Worm (Caenorhabditis elegans) whole organism, young adult: ENCODE data around the gene C18D4.4.

ENCODE experiments used
- F23B12.7 ChIP-seq: sonication (generic microtip); optimal IDR thresholded peaks from 2 replicates; lab custom pipeline; 2017; ENCODE audit warnings: missing genetic modification characterization, mild to moderate bottlenecking, missing compliant biosample characterization, antibody characterized with exemption, moderate library complexity; ENCODE audit not compliant: insufficient read depth
- F39B2.1 ChIP-seq: fragments of 200-800 bp; sonication (Bioruptor generic); IDR thresholded peaks from 2 replicates; pipeline ENCODE4 v1.3.6; 2022; ENCODE audit warnings: missing genetic modification reagents, missing genetic modification characterization, missing compliant biosample characterization
- Y95B8A.8 ChIP-seq: fragments of 200-800 bp; sonication (Bioruptor generic); IDR thresholded peaks from 2 replicates; pipeline ENCODE4 v1.3.6; 2022; ENCODE audit warnings: missing genetic modification reagents, missing genetic modification characterization, missing compliant biosample characterization
- athp-1 ChIP-seq: sonication (generic microtip); optimal IDR thresholded peaks from 2 replicates; lab custom pipeline; 2017; ENCODE audit warnings: mild to moderate bottlenecking, missing genetic modification characterization, missing compliant biosample characterization
- attf-3 ChIP-seq: fragments of 200-800 bp; sonication (Bioruptor generic); conservative IDR thresholded peaks from 2 replicates; pipeline ENCODE4 v1.3.6; 2022; ENCODE audit warnings: missing genetic modification reagents, missing genetic modification characterization, missing compliant biosample characterization
- attf-5 ChIP-seq: fragments of 200-800 bp; sonication (Bioruptor generic); optimal IDR thresholded peaks from 2 replicates; lab custom pipeline; 2018; ENCODE audit warnings: mild to moderate bottlenecking, missing genetic modification characterization, missing compliant biosample characterization
- bed-2 ChIP-seq: fragments of 200-800 bp; sonication (Bioruptor generic); IDR thresholded peaks from 2 replicates; pipeline ENCODE4 v1.3.6; 2022; ENCODE audit warnings: missing genetic modification reagents, missing genetic modification characterization, missing compliant biosample characterization
- ccch-3 ChIP-seq: fragments of 200-800 bp; sonication (Bioruptor generic); optimal IDR thresholded peaks from 2 replicates; lab custom pipeline; 2018; ENCODE audit warnings: mild to moderate bottlenecking, missing genetic modification characterization, missing compliant biosample characterization
- ceh-40 ChIP-seq: fragments of 200-800 bp; sonication (Bioruptor generic); IDR thresholded peaks from 2 replicates; pipeline ENCODE4 v1.3.6; 2022; ENCODE audit warnings: missing genetic modification characterization, missing compliant biosample characterization
- ceh-79 ChIP-seq: sonication (generic microtip); optimal IDR thresholded peaks from 2 replicates; lab custom pipeline; 2017; ENCODE audit warnings: mild to moderate bottlenecking, missing genetic modification characterization, missing compliant biosample characterization
- dpl-1 ChIP-seq: fragments of 150-350 bp; optimal IDR thresholded peaks from 2 replicates; lab custom pipeline; 2014; ENCODE audit warnings: missing biosample characterization, missing genetic modification reagents, missing genetic modification characterization
- egl-44 ChIP-seq: fragments of 200-800 bp; sonication (Bioruptor generic); IDR thresholded peaks from 2 replicates; pipeline ENCODE4 v1.3.6; 2022; ENCODE audit warnings: missing genetic modification reagents, missing genetic modification characterization, missing compliant biosample characterization
- ekl-4 ChIP-seq: fragments of 200-800 bp; sonication (Bioruptor generic); IDR thresholded peaks from 2 replicates; pipeline ENCODE4 v1.3.6; 2022; ENCODE audit warnings: missing genetic modification reagents, missing genetic modification characterization, missing compliant biosample characterization
- ets-4 ChIP-seq: fragments of 200-800 bp; sonication (Bioruptor generic); optimal IDR thresholded peaks from 2 replicates; lab custom pipeline; 2018; ENCODE audit warnings: mild to moderate bottlenecking, missing genetic modification characterization, missing compliant biosample characterization
- fkh-3 ChIP-seq: sonication (generic microtip); optimal IDR thresholded peaks from 2 replicates; lab custom pipeline; 2016; ENCODE audit warnings: mild to moderate bottlenecking, missing genetic modification characterization, missing compliant biosample characterization
- him-1 ChIP-seq: sonication (generic microtip); optimal IDR thresholded peaks from 2 replicates; lab custom pipeline; 2016; ENCODE audit warnings: missing genotype, missing genetic modification reagents, missing genetic modification characterization, missing compliant biosample characterization
- hlh-12 ChIP-seq: sonication (generic microtip); optimal IDR thresholded peaks from 2 replicates; lab custom pipeline; 2016; ENCODE audit warnings: missing genetic modification characterization, missing compliant biosample characterization
- hmg-1.2 ChIP-seq: fragments of 200-800 bp; sonication (Bioruptor generic); IDR thresholded peaks from 2 replicates; pipeline ENCODE4 v1.3.6; 2022; ENCODE audit warnings: missing genetic modification reagents, missing genetic modification characterization, missing compliant biosample characterization
- hmg-20 ChIP-seq: fragments of 200-800 bp; sonication (Bioruptor generic); IDR thresholded peaks from 2 replicates; pipeline ENCODE4 v1.3.6; 2022; ENCODE audit warnings: missing genetic modification reagents, missing genetic modification characterization, missing compliant biosample characterization
- lag-1 ChIP-seq: fragments of 200-800 bp; sonication (Bioruptor generic); IDR thresholded peaks from 2 replicates; pipeline ENCODE4 v1.3.6; 2022; ENCODE audit warnings: missing genetic modification reagents, missing genetic modification characterization, missing compliant biosample characterization
- lin-35 ChIP-seq, 3 experiments: fragments of 150-350 bp in 2 of 3; sonication (generic microtip) in 1 of 3; optimal IDR thresholded peaks; 2 replicates each; lab custom pipeline; 2014 to 2018; ENCODE audit warnings: missing biosample characterization in 3 of 3, missing genetic modification characterization in 3 of 3, missing genetic modification reagents in 3 of 3
- nhr-120 ChIP-seq: fragments of 200-800 bp; sonication (Bioruptor generic); IDR thresholded peaks from 2 replicates; pipeline ENCODE4 v1.3.6; 2022; ENCODE audit warnings: missing genetic modification characterization, missing compliant biosample characterization
- nhr-27 ChIP-seq: fragments of 200-800 bp; sonication (Bioruptor generic); optimal IDR thresholded peaks from 2 replicates; lab custom pipeline; 2018; ENCODE audit warnings: mild to moderate bottlenecking, missing genetic modification characterization, moderate library complexity, missing compliant biosample characterization
- nhr-90 ChIP-seq: sonication (generic microtip); optimal IDR thresholded peaks from 2 replicates; lab custom pipeline; 2016; ENCODE audit warnings: missing genotype, mild to moderate bottlenecking, missing genetic modification characterization, missing compliant biosample characterization
- pha-4 ChIP-seq: fragments of 150-350 bp; sonication (generic microtip); optimal IDR thresholded peaks from 2 replicates; lab custom pipeline; 2014; ENCODE audit warnings: missing biosample characterization, missing genetic modification reagents, missing genetic modification characterization
- sdz-38 ChIP-seq: sonication (generic microtip); optimal IDR thresholded peaks from 2 replicates; lab custom pipeline; 2016; ENCODE audit warnings: missing genotype, missing genetic modification characterization, missing compliant biosample characterization
- sea-2 ChIP-seq: fragments of 200-800 bp; sonication (Bioruptor generic); IDR thresholded peaks from 2 replicates; pipeline ENCODE4 v1.3.6; 2022; ENCODE audit warnings: missing genetic modification characterization, missing compliant biosample characterization
- snpc-1.1 ChIP-seq: sonication (generic microtip); optimal IDR thresholded peaks from 2 replicates; lab custom pipeline; 2017; ENCODE audit warnings: missing genetic modification characterization, mild to moderate bottlenecking, missing compliant biosample characterization, antibody characterized with exemption, moderate library complexity, missing genotype, missing genetic modification reagents; ENCODE audit not compliant: insufficient read depth
- snpc-4 ChIP-seq, 5 experiments: fragments of 150-350 bp in 1 of 5; sonication (generic microtip) in 4 of 5; optimal IDR thresholded peaks; 2 replicates each; lab custom pipeline; 2014 to 2018; ENCODE audit warnings: missing genetic modification characterization in 5 of 5, missing biosample characterization in 3 of 5, antibody characterized with exemption in 2 of 5, mild to moderate bottlenecking in 2 of 5, missing compliant biosample characterization in 2 of 5, missing genotype in 2 of 5, moderate library complexity in 2 of 5, missing genetic modification reagents in 1 of 5
- sptf-2 ChIP-seq: fragments of 200-800 bp; sonication (Bioruptor generic); optimal IDR thresholded peaks from 2 replicates; lab custom pipeline; 2018; ENCODE audit warnings: mild to moderate bottlenecking, missing genetic modification characterization, missing compliant biosample characterization
- tbx-9 ChIP-seq: sonication (generic microtip); optimal IDR thresholded peaks from 2 replicates; lab custom pipeline; 2016; ENCODE audit warnings: borderline replicate concordance, missing genetic modification characterization, inconsistent platforms, missing compliant biosample characterization
- ztf-25 ChIP-seq: fragments of 200-800 bp; sonication (Bioruptor generic); IDR thresholded peaks from 2 replicates; pipeline ENCODE4 v1.3.6; 2022; ENCODE audit warnings: missing genetic modification reagents, missing genetic modification characterization, missing compliant biosample characterization
- ztf-28 ChIP-seq: fragments of 200-800 bp; sonication (Bioruptor generic); IDR thresholded peaks from 2 replicates; pipeline ENCODE4 v1.3.6; 2022; ENCODE audit warnings: missing genetic modification reagents, missing genetic modification characterization, missing compliant biosample characterization
- ztf-6 ChIP-seq: fragments of 200-800 bp; sonication (Bioruptor generic); IDR thresholded peaks from 2 replicates; pipeline ENCODE4 v1.3.6; 2022; ENCODE audit warnings: missing genetic modification reagents, missing genetic modification characterization, missing compliant biosample characterization

Gene C18D4.4

ce11 chrV:17540295-17540694 is 9.0 kb upstream of the C18D4.4 start, which contains the start of gene srz-25:
Gene srz-25 (plus strand): TSS chrV:17540595.
- TF ChIP-seq sptf-2 (GFP tag; lab: Kevin White, UChicago) (no peak), nhr-27 (tag; lab: Kevin White, UChicago) (no peak), sea-2 (no peak), ekl-4 (GFP tag; lab: Robert Waterston, UW) (no peak), F39B2.1 (GFP tag; lab: Robert Waterston, UW) (no peak), snpc-4 (GFP tag; optimal IDR thresholded peaks at IDR 0.05; lab: Kevin White, UChicago) (no peak), snpc-4 (tag; optimal IDR thresholded peaks at IDR 0.05; lab: Kevin White, UChicago) (no peak), ceh-79 (tag; lab: Kevin White, UChicago) (no peak), bed-2 (GFP tag; lab: Robert Waterston, UW) (no peak), pha-4 (tag; lab: Kevin White, UChicago) (no peak), nhr-90 (tag; lab: Kevin White, UChicago) (no peak), F23B12.7 (tag; lab: Kevin White, UChicago) (no peak), fkh-3 (tag; lab: Kevin White, UChicago) (no peak), sdz-38 (tag; lab: Kevin White, UChicago) (no peak), hlh-12 (tag; lab: Kevin White, UChicago) (no peak), Y95B8A.8 (GFP tag; lab: Robert Waterston, UW) (no peak), ztf-25 (GFP tag; lab: Robert Waterston, UW) (no peak)

ce11 chrV:17539289-17539688 is 8.0 kb upstream of the C18D4.4 start:
- no peak for TF ChIP-seq snpc-1.1
- TF ChIP-seq ets-4 (GFP tag; lab: Kevin White, UChicago) = no peak
- no peak for TF ChIP-seq ztf-28
- no peak for TF ChIP-seq ztf-25 (GFP tag; lab: Robert Waterston, UW)
- TF ChIP-seq athp-1 (tag; lab: Kevin White, UChicago) = no peak
- TF ChIP-seq ccch-3 (GFP tag; lab: Kevin White, UChicago) = no peak
- no peak for TF ChIP-seq nhr-120 (GFP tag; lab: Robert Waterston, UW)
- TF ChIP-seq egl-44 = no peak
- no peak for TF ChIP-seq him-1 (tag; lab: Kevin White, UChicago)
- TF ChIP-seq dpl-1 (GFP tag; lab: Kevin White, UChicago) = no peak
- TF ChIP-seq fkh-3 (tag; lab: Kevin White, UChicago) = no peak
- TF ChIP-seq ceh-40 = no peak
- TF ChIP-seq tbx-9 = no peak
- no peak for TF ChIP-seq lag-1 (GFP tag; lab: Robert Waterston, UW)

- TF ChIP-seq attf-3 (GFP tag; lab: Robert Waterston, UW) (peak; percentile 79), hmg-1.2 (peak; percentile 91), hmg-20 (GFP tag; lab: Robert Waterston, UW) (no peak), ztf-6 (GFP tag; lab: Robert Waterston, UW) (no peak), attf-5 (GFP tag; lab: Kevin White, UChicago) (no peak), lin-35 (GFP tag; optimal IDR thresholded peaks at IDR 0.05; lab: Kevin White, UChicago) (peak in 1 of 3 experiments; percentile 22)
These were observed 7.1 kb upstream of the C18D4.4 start, which contains the start of gene C18D4.6 for ce11 chrV:17538279-17538896. Gene C18D4.6 (minus strand): TSS chrV:17538375.
